Worm (Caenorhabditis elegans) whole organism, young adult: ENCODE results near the gene F42F12.3.

Source experiments
- B0035.1 ChIP-seq: sonication (generic microtip); optimal IDR thresholded peaks from 2 replicates; lab custom pipeline; 2016; ENCODE audit warnings: missing genetic modification characterization, mild to moderate bottlenecking, missing compliant biosample characterization, missing genotype, missing genetic modification reagents
- B0261.1 ChIP-seq: sonication (generic microtip); optimal IDR thresholded peaks from 2 replicates; lab custom pipeline; 2016; ENCODE audit warnings: mild to moderate bottlenecking, missing genetic modification characterization, moderate library complexity, missing compliant biosample characterization
- B0336.3 ChIP-seq: fragments of 200-800 bp; sonication (Bioruptor generic); IDR thresholded peaks from 2 replicates; pipeline ENCODE4 v1.3.6; 2022; ENCODE audit warnings: missing genetic modification characterization, missing compliant biosample characterization
- F23B12.7 ChIP-seq: sonication (generic microtip); optimal IDR thresholded peaks from 2 replicates; lab custom pipeline; 2017; ENCODE audit warnings: missing genetic modification characterization, mild to moderate bottlenecking, missing compliant biosample characterization, antibody characterized with exemption, moderate library complexity; ENCODE audit not compliant: insufficient read depth
- F39B2.1 ChIP-seq: fragments of 200-800 bp; sonication (Bioruptor generic); IDR thresholded peaks from 2 replicates; pipeline ENCODE4 v1.3.6; 2022; ENCODE audit warnings: missing genetic modification reagents, missing genetic modification characterization, missing compliant biosample characterization
- F52B5.7 ChIP-seq: sonication (generic microtip); optimal IDR thresholded peaks from 2 replicates; lab custom pipeline; 2016; ENCODE audit warnings: mild to moderate bottlenecking, missing genetic modification characterization, missing compliant biosample characterization
- F55B11.4 ChIP-seq: sonication (generic microtip); optimal IDR thresholded peaks from 2 replicates; lab custom pipeline; 2016; ENCODE audit warnings: missing compliant biosample characterization, missing genetic modification characterization, borderline replicate concordance; ENCODE audit not compliant: insufficient read depth
- K11D2.4 ChIP-seq: fragments of 200-800 bp; sonication (Bioruptor generic); IDR thresholded peaks from 2 replicates; pipeline ENCODE4 v1.3.6; 2022; ENCODE audit warnings: missing genetic modification reagents, missing genetic modification characterization, missing compliant biosample characterization
- T07F8.4 ChIP-seq: sonication (generic microtip); optimal IDR thresholded peaks from 2 replicates; lab custom pipeline; 2016; ENCODE audit warnings: mild to moderate bottlenecking, missing genetic modification characterization, moderate library complexity, missing compliant biosample characterization
- Y53G8AR.9 ChIP-seq: fragments of 200-800 bp; sonication (Bioruptor generic); conservative IDR thresholded peaks from 2 replicates; pipeline ENCODE4 v1.3.6; 2022; ENCODE audit warnings: missing genetic modification reagents, missing genetic modification characterization, missing compliant biosample characterization
- Y56A3A.18 ChIP-seq: fragments of 200-800 bp; sonication (Bioruptor generic); IDR thresholded peaks from 2 replicates; pipeline ENCODE4 v1.3.6; 2022; ENCODE audit warnings: missing genetic modification reagents, missing genetic modification characterization, missing compliant biosample characterization
- Y79H2A.3 ChIP-seq: fragments of 200-800 bp; sonication (Bioruptor generic); conservative IDR thresholded peaks from 2 replicates; pipeline ENCODE4 v1.3.6; 2022; ENCODE audit warnings: missing genetic modification reagents, missing genetic modification characterization, missing compliant biosample characterization
- ccch-3 ChIP-seq: fragments of 200-800 bp; sonication (Bioruptor generic); optimal IDR thresholded peaks from 2 replicates; lab custom pipeline; 2018; ENCODE audit warnings: mild to moderate bottlenecking, missing genetic modification characterization, missing compliant biosample characterization
- cebp-2 ChIP-seq: fragments of 200-800 bp; sonication (Bioruptor generic); IDR thresholded peaks from 2 replicates; pipeline ENCODE4 v1.3.6; 2022; ENCODE audit warnings: missing genetic modification characterization, missing compliant biosample characterization
- ceh-58 ChIP-seq: fragments of 200-800 bp; sonication (Bioruptor generic); IDR thresholded peaks from 2 replicates; pipeline ENCODE4 v1.3.6; 2022; ENCODE audit warnings: missing genetic modification characterization, missing compliant biosample characterization
- die-1 ChIP-seq: sonication (generic microtip); optimal IDR thresholded peaks from 2 replicates; lab custom pipeline; 2016; ENCODE audit warnings: missing genotype, mild to moderate bottlenecking, missing genetic modification characterization, missing compliant biosample characterization
- dpff-1 ChIP-seq: sonication (generic microtip); optimal IDR thresholded peaks from 2 replicates; lab custom pipeline; 2017; ENCODE audit warnings: mild to moderate bottlenecking, missing genetic modification characterization, missing compliant biosample characterization
- efl-1 ChIP-seq: fragments of 150-350 bp; optimal IDR thresholded peaks from 2 replicates; lab custom pipeline; 2014; ENCODE audit warnings: missing biosample characterization, missing genetic modification reagents, missing genetic modification characterization
- egl-44 ChIP-seq: fragments of 200-800 bp; sonication (Bioruptor generic); IDR thresholded peaks from 2 replicates; pipeline ENCODE4 v1.3.6; 2022; ENCODE audit warnings: missing genetic modification reagents, missing genetic modification characterization, missing compliant biosample characterization
- gei-17 ChIP-seq: fragments of 200-800 bp; sonication (Bioruptor generic); optimal IDR thresholded peaks from 2 replicates; lab custom pipeline; 2018; ENCODE audit warnings: mild to moderate bottlenecking, missing genetic modification characterization, missing compliant biosample characterization
- hmg-20 ChIP-seq: fragments of 200-800 bp; sonication (Bioruptor generic); IDR thresholded peaks from 2 replicates; pipeline ENCODE4 v1.3.6; 2022; ENCODE audit warnings: missing genetic modification reagents, missing genetic modification characterization, missing compliant biosample characterization
- hrde-1 ChIP-seq: sonication (generic microtip); optimal IDR thresholded peaks from 2 replicates; lab custom pipeline; 2016; ENCODE audit warnings: missing genetic modification characterization, mild to moderate bottlenecking, missing compliant biosample characterization, moderate library complexity, missing genotype, missing genetic modification reagents, borderline replicate concordance
- let-526 ChIP-seq: fragments of 200-800 bp; sonication (Bioruptor generic); IDR thresholded peaks from 2 replicates; pipeline ENCODE4 v1.3.6; 2022; ENCODE audit warnings: missing genetic modification reagents, missing genetic modification characterization, missing compliant biosample characterization
- lir-1 ChIP-seq: fragments of 200-800 bp; sonication (Bioruptor generic); conservative IDR thresholded peaks from 2 replicates; pipeline ENCODE4 v1.3.6; 2022; ENCODE audit warnings: missing genetic modification reagents, missing genetic modification characterization, missing compliant biosample characterization
- lsl-1 ChIP-seq: fragments of 200-800 bp; sonication (Bioruptor generic); optimal IDR thresholded peaks from 2 replicates; lab custom pipeline; 2018; ENCODE audit warnings: mild to moderate bottlenecking, missing genetic modification characterization, moderate library complexity, missing compliant biosample characterization
- lsy-27 ChIP-seq: sonication (generic microtip); optimal IDR thresholded peaks from 2 replicates; lab custom pipeline; 2017; ENCODE audit warnings: missing genetic modification characterization, mild to moderate bottlenecking, missing compliant biosample characterization, antibody characterized with exemption, missing genotype, borderline replicate concordance; ENCODE audit not compliant: insufficient read depth
- madf-6 ChIP-seq: fragments of 200-800 bp; sonication (Bioruptor generic); IDR thresholded peaks from 2 replicates; pipeline ENCODE4 v1.3.6; 2022; ENCODE audit warnings: missing genetic modification reagents, missing genetic modification characterization, missing compliant biosample characterization
- madf-8 ChIP-seq: fragments of 200-800 bp; sonication (Bioruptor generic); conservative IDR thresholded peaks from 2 replicates; pipeline ENCODE4 v1.3.6; 2022; ENCODE audit warnings: missing genetic modification reagents, missing genetic modification characterization, missing compliant biosample characterization
- mcd-1 ChIP-seq: fragments of 200-800 bp; sonication (Bioruptor generic); IDR thresholded peaks from 2 replicates; pipeline ENCODE4 v1.3.6; 2022; ENCODE audit warnings: missing genetic modification reagents, missing genetic modification characterization, missing compliant biosample characterization
- mel-28 ChIP-seq: sonication (generic microtip); optimal IDR thresholded peaks from 2 replicates; lab custom pipeline; 2016; ENCODE audit warnings: borderline replicate concordance, mild to moderate bottlenecking, missing genetic modification characterization, missing compliant biosample characterization
- nfya-2 ChIP-seq: fragments of 200-800 bp; sonication (Bioruptor generic); IDR thresholded peaks from 2 replicates; pipeline ENCODE4 v1.3.6; 2022; ENCODE audit warnings: missing genetic modification reagents, missing genetic modification characterization, missing compliant biosample characterization
- nhr-27 ChIP-seq: fragments of 200-800 bp; sonication (Bioruptor generic); optimal IDR thresholded peaks from 2 replicates; lab custom pipeline; 2018; ENCODE audit warnings: mild to moderate bottlenecking, missing genetic modification characterization, moderate library complexity, missing compliant biosample characterization
- nhr-80 ChIP-seq: sonication (generic microtip); optimal IDR thresholded peaks from 2 replicates; lab custom pipeline; 2016; ENCODE audit warnings: missing genetic modification characterization, missing compliant biosample characterization
- pbrm-1 ChIP-seq: fragments of 200-800 bp; sonication (Bioruptor generic); IDR thresholded peaks from 2 replicates; pipeline ENCODE4 v1.3.6; 2022; ENCODE audit warnings: missing genetic modification reagents, missing genetic modification characterization, missing compliant biosample characterization
- rec-8 ChIP-seq, 2 experiments: sonication (generic microtip); optimal IDR thresholded peaks; 2 replicates each; lab custom pipeline; 2016; ENCODE audit warnings: mild to moderate bottlenecking in 2 of 2, missing genetic modification characterization in 2 of 2, missing genetic modification reagents in 2 of 2, missing genotype in 2 of 2, missing biosample characterization in 1 of 2, missing compliant biosample characterization in 1 of 2, moderate library complexity in 1 of 2
- sdz-38 ChIP-seq: sonication (generic microtip); optimal IDR thresholded peaks from 2 replicates; lab custom pipeline; 2016; ENCODE audit warnings: missing genotype, missing genetic modification characterization, missing compliant biosample characterization
- sea-2 ChIP-seq: fragments of 200-800 bp; sonication (Bioruptor generic); IDR thresholded peaks from 2 replicates; pipeline ENCODE4 v1.3.6; 2022; ENCODE audit warnings: missing genetic modification characterization, missing compliant biosample characterization
- snpc-4 ChIP-seq, 5 experiments: fragments of 150-350 bp in 1 of 5; sonication (generic microtip) in 4 of 5; optimal IDR thresholded peaks; 2 replicates each; lab custom pipeline; 2014 to 2018; ENCODE audit warnings: missing genetic modification characterization in 5 of 5, missing biosample characterization in 3 of 5, antibody characterized with exemption in 2 of 5, mild to moderate bottlenecking in 2 of 5, missing compliant biosample characterization in 2 of 5, missing genotype in 2 of 5, moderate library complexity in 2 of 5, missing genetic modification reagents in 1 of 5
- somi-1 ChIP-seq: fragments of 200-800 bp; sonication (Bioruptor generic); optimal IDR thresholded peaks from 2 replicates; lab custom pipeline; 2018; ENCODE audit warnings: mild to moderate bottlenecking, missing genetic modification characterization, missing compliant biosample characterization
- sptf-2 ChIP-seq: fragments of 200-800 bp; sonication (Bioruptor generic); optimal IDR thresholded peaks from 2 replicates; lab custom pipeline; 2018; ENCODE audit warnings: mild to moderate bottlenecking, missing genetic modification characterization, missing compliant biosample characterization
- tbp1 ChIP-seq: fragments of 200-800 bp; sonication (Bioruptor generic); optimal IDR thresholded peaks from 2 replicates; lab custom pipeline; 2018; ENCODE audit warnings: mild to moderate bottlenecking, missing genetic modification characterization, missing compliant biosample characterization
- unc-62 ChIP-seq: fragments of 150-350 bp; optimal IDR thresholded peaks from 2 replicates; lab custom pipeline; 2014; ENCODE audit warnings: missing biosample characterization, missing genetic modification reagents, missing genetic modification characterization
- zim-3 ChIP-seq: sonication (generic microtip); optimal IDR thresholded peaks from 2 replicates; lab custom pipeline; 2017; ENCODE audit warnings: mild to moderate bottlenecking, missing genetic modification characterization, moderate library complexity, missing compliant biosample characterization
- ztf-22 ChIP-seq: fragments of 200-800 bp; sonication (Bioruptor generic); optimal IDR thresholded peaks from 2 replicates; lab custom pipeline; 2018; ENCODE audit warnings: mild to moderate bottlenecking, missing genetic modification characterization, moderate library complexity, missing compliant biosample characterization
- ztf-25 ChIP-seq: fragments of 200-800 bp; sonication (Bioruptor generic); IDR thresholded peaks from 2 replicates; pipeline ENCODE4 v1.3.6; 2022; ENCODE audit warnings: missing genetic modification reagents, missing genetic modification characterization, missing compliant biosample characterization
- ztf-26 ChIP-seq: sonication (generic microtip); optimal IDR thresholded peaks from 2 replicates; lab custom pipeline; 2017; ENCODE audit warnings: missing genetic modification characterization, missing compliant biosample characterization
- ztf-3 ChIP-seq: fragments of 200-800 bp; sonication (Bioruptor generic); optimal IDR thresholded peaks from 2 replicates; lab custom pipeline; 2018; ENCODE audit warnings: mild to moderate bottlenecking, missing genetic modification characterization, missing compliant biosample characterization
- ztf-6 ChIP-seq: fragments of 200-800 bp; sonication (Bioruptor generic); IDR thresholded peaks from 2 replicates; pipeline ENCODE4 v1.3.6; 2022; ENCODE audit warnings: missing genetic modification reagents, missing genetic modification characterization, missing compliant biosample characterization

The F42F12.3 gene

ce11 chrX:12347822-12348221 is 2.6 kb upstream of the F42F12.3 start (continued):
- no peak for TF ChIP-seq F23B12.7
- peak; percentile 59 for TF ChIP-seq T07F8.4 (tag; lab: Kevin White, UChicago)
- TF ChIP-seq ztf-25: peak; percentile 94
- no peak for TF ChIP-seq lir-1 (GFP tag; lab: Robert Waterston, UW)
- no peak for TF ChIP-seq Y79H2A.3 (GFP tag; lab: Robert Waterston, UW)
- TF ChIP-seq madf-6 (GFP tag; lab: Robert Waterston, UW): 0 out of 2 replicates have a peak, but pooled peaks have one; percentile 49
- peak; percentile 58 for TF ChIP-seq F52B5.7
- no peak for TF ChIP-seq Y53G8AR.9 (GFP tag; lab: Robert Waterston, UW)
- TF ChIP-seq ztf-6 (GFP tag; lab: Robert Waterston, UW): no peak
- no peak for TF ChIP-seq somi-1 (GFP tag; lab: Kevin White, UChicago)
- TF ChIP-seq B0336.3 (GFP tag; lab: Robert Waterston, UW): no peak
- no peak for TF ChIP-seq K11D2.4 (GFP tag; lab: Robert Waterston, UW)
- peak; percentile 87 for TF ChIP-seq die-1 (tag; lab: Kevin White, UChicago)
- 0 out of 2 replicates have a peak, but pooled peaks have one; percentile 36 for TF ChIP-seq egl-44 (GFP tag; lab: Robert Waterston, UW)
- TF ChIP-seq dpff-1 (tag; lab: Kevin White, UChicago): no peak
- no peak for TF ChIP-seq lsl-1
- TF ChIP-seq sptf-2 (GFP tag; lab: Kevin White, UChicago): no peak
- TF ChIP-seq rec-8 (tag; optimal IDR thresholded peaks at IDR 0.05; lab: Kevin White, UChicago): peak; percentile 35 to 69
- no peak for TF ChIP-seq ccch-3 (GFP tag; lab: Kevin White, UChicago)
- no peak for TF ChIP-seq sea-2 (GFP tag; lab: Robert Waterston, UW)
- TF ChIP-seq lsy-27: no peak
- no peak for TF ChIP-seq ceh-58 (GFP tag; lab: Robert Waterston, UW)
- no peak for TF ChIP-seq F39B2.1
- no peak for TF ChIP-seq F55B11.4
- peak; percentile 51; the same call in 1 of the 2 replicates for TF ChIP-seq let-526 (GFP tag; lab: Robert Waterston, UW)
- no peak for TF ChIP-seq unc-62
- peak; percentile 26 for TF ChIP-seq sdz-38 (tag; lab: Kevin White, UChicago)
- peak; percentile 94 for TF ChIP-seq tbp1 (GFP tag; lab: Kevin White, UChicago)
- peak; percentile 88 for TF ChIP-seq pbrm-1 (GFP tag; lab: Robert Waterston, UW)
- TF ChIP-seq ztf-26 (tag; lab: Kevin White, UChicago): peak; percentile 52
- no peak for TF ChIP-seq hmg-20 (GFP tag; lab: Robert Waterston, UW)
- peak; percentile 67 for TF ChIP-seq snpc-4 (GFP tag; optimal IDR thresholded peaks at IDR 0.05; lab: Kevin White, UChicago)
- TF ChIP-seq snpc-4 (tag; optimal IDR thresholded peaks at IDR 0.05; lab: Kevin White, UChicago): peak in 2 of 4 experiments; percentile 46 to 79
- TF ChIP-seq cebp-2 (GFP tag; lab: Robert Waterston, UW): 0 out of 2 replicates have a peak, but pooled peaks have one; percentile 61
- TF ChIP-seq hrde-1 (tag; lab: Kevin White, UChicago): peak; percentile 61
- TF ChIP-seq nfya-2 (GFP tag; lab: Robert Waterston, UW): no peak
- TF ChIP-seq mel-28 (tag; lab: Kevin White, UChicago): no peak
- peak; percentile 15 for TF ChIP-seq ztf-22
- no peak for TF ChIP-seq zim-3 (tag; lab: Kevin White, UChicago)
- TF ChIP-seq nhr-80 (tag; lab: Kevin White, UChicago): peak; percentile 49
- TF ChIP-seq Y56A3A.18: peak; percentile 76
- no peak for TF ChIP-seq gei-17 (GFP tag; lab: Kevin White, UChicago)
- TF ChIP-seq ztf-3 (GFP tag; lab: Kevin White, UChicago): no peak
- no peak for TF ChIP-seq nhr-27 (tag; lab: Kevin White, UChicago)
- peak; percentile 93 for TF ChIP-seq B0261.1 (tag; lab: Kevin White, UChicago)
- no peak for TF ChIP-seq mcd-1 (GFP tag; lab: Robert Waterston, UW)
- TF ChIP-seq madf-8 (GFP tag; lab: Robert Waterston, UW): no peak
- peak; percentile 18 for TF ChIP-seq B0035.1 (tag; lab: Kevin White, UChicago)
- TF ChIP-seq efl-1 (GFP tag; lab: Kevin White, UChicago): peak; percentile 7
